Worm (Caenorhabditis elegans) whole organism, late embryonic: ENCODE results near the gene C08F11.17.

ENCODE experiments used
- C08G9.2 ChIP-seq: sonication (generic microtip); optimal IDR thresholded peaks from 2 replicates; lab custom pipeline; 2016; ENCODE audit warnings: mild to moderate bottlenecking, missing genetic modification characterization, moderate library complexity, missing compliant biosample characterization
- C38D4.7 ChIP-seq: fragments of 200-800 bp; sonication (Bioruptor generic); optimal IDR thresholded peaks from 2 replicates; lab custom pipeline; 2018; ENCODE audit warnings: mild to moderate bottlenecking, missing genetic modification characterization, moderate library complexity, missing compliant biosample characterization
- F13H6.1 ChIP-seq: sonication (generic microtip); optimal IDR thresholded peaks from 2 replicates; lab custom pipeline; 2016; ENCODE audit warnings: missing genetic modification characterization, missing compliant biosample characterization
- K09A11.1 ChIP-seq: sonication (generic microtip); optimal IDR thresholded peaks from 2 replicates; lab custom pipeline; 2017; ENCODE audit warnings: antibody characterized with exemption, mild to moderate bottlenecking, missing genetic modification characterization, missing compliant biosample characterization; ENCODE audit not compliant: insufficient read depth
- Y22D7AL.16 ChIP-seq: sonication (generic microtip); optimal IDR thresholded peaks from 2 replicates; lab custom pipeline; 2016; ENCODE audit warnings: missing genetic modification characterization, missing compliant biosample characterization
- ceh-18 ChIP-seq: sonication (generic microtip); optimal IDR thresholded peaks from 2 replicates; lab custom pipeline; 2016; ENCODE audit warnings: missing genetic modification characterization, missing compliant biosample characterization
- ceh-22 ChIP-seq: sonication (generic microtip); optimal IDR thresholded peaks from 2 replicates; lab custom pipeline; 2017; ENCODE audit warnings: missing biosample characterization, missing genetic modification characterization
- ceh-24 ChIP-seq: sonication (generic microtip); optimal IDR thresholded peaks from 2 replicates; lab custom pipeline; 2016; ENCODE audit warnings: mild to moderate bottlenecking, missing genetic modification characterization, missing compliant biosample characterization
- ceh-30 ChIP-seq: fragments of 150-350 bp; optimal IDR thresholded peaks from 2 replicates; lab custom pipeline; 2014; ENCODE audit warnings: missing biosample characterization, missing genetic modification characterization
- ceh-31 ChIP-seq: sonication (generic microtip); optimal IDR thresholded peaks from 2 replicates; lab custom pipeline; 2016; ENCODE audit warnings: missing genetic modification characterization, missing compliant biosample characterization
- ceh-34 ChIP-seq: sonication (generic microtip); optimal IDR thresholded peaks from 2 replicates; lab custom pipeline; 2016; ENCODE audit warnings: mild to moderate bottlenecking, missing genetic modification characterization, missing compliant biosample characterization
- che-1 ChIP-seq: sonication (generic microtip); optimal IDR thresholded peaks from 2 replicates; lab custom pipeline; 2016; ENCODE audit warnings: mild to moderate bottlenecking, missing genetic modification characterization, missing compliant biosample characterization
- dmd-4 ChIP-seq: sonication (generic microtip); optimal IDR thresholded peaks from 2 replicates; lab custom pipeline; 2016; ENCODE audit warnings: borderline replicate concordance, missing genetic modification characterization, missing compliant biosample characterization
- elt-4 ChIP-seq: sonication (generic microtip); optimal IDR thresholded peaks from 2 replicates; lab custom pipeline; 2016; ENCODE audit warnings: missing genetic modification characterization, missing compliant biosample characterization
- ets-4 ChIP-seq: sonication (generic microtip); optimal IDR thresholded peaks from 2 replicates; lab custom pipeline; 2016; ENCODE audit warnings: missing genetic modification characterization, missing compliant biosample characterization
- eyg-1 ChIP-seq: sonication (generic microtip); optimal IDR thresholded peaks from 2 replicates; lab custom pipeline; 2016; ENCODE audit warnings: missing genotype, missing genetic modification characterization, missing compliant biosample characterization
- fax-1 ChIP-seq: sonication (generic microtip); optimal IDR thresholded peaks from 2 replicates; lab custom pipeline; 2016; ENCODE audit warnings: missing genotype, missing genetic modification characterization, missing compliant biosample characterization
- fkh-6 ChIP-seq: sonication (generic microtip); optimal IDR thresholded peaks from 2 replicates; lab custom pipeline; 2016; ENCODE audit warnings: missing genetic modification characterization, missing compliant biosample characterization
- hlh-13 ChIP-seq: fragments of 200-800 bp; sonication (Bioruptor generic); optimal IDR thresholded peaks from 2 replicates; lab custom pipeline; 2018; ENCODE audit warnings: mild to moderate bottlenecking, missing genetic modification characterization, missing compliant biosample characterization
- lim-6 ChIP-seq: sonication (generic microtip); optimal IDR thresholded peaks from 2 replicates; lab custom pipeline; 2016; ENCODE audit warnings: missing genetic modification characterization, missing compliant biosample characterization
- madf-2 ChIP-seq: sonication (generic microtip); optimal IDR thresholded peaks from 2 replicates; lab custom pipeline; 2017; ENCODE audit warnings: missing genetic modification characterization, missing compliant biosample characterization
- nfya-1 ChIP-seq: sonication (generic microtip); optimal IDR thresholded peaks from 2 replicates; lab custom pipeline; 2017; ENCODE audit warnings: missing genetic modification characterization, mild to moderate bottlenecking, missing compliant biosample characterization, antibody characterized with exemption, moderate library complexity
- nhr-11 ChIP-seq: fragments of 150-350 bp; optimal IDR thresholded peaks from 2 replicates; lab custom pipeline; 2014; ENCODE audit warnings: missing biosample characterization, missing genetic modification characterization
- nhr-232 ChIP-seq: sonication (generic microtip); optimal IDR thresholded peaks from 2 replicates; lab custom pipeline; 2016; ENCODE audit warnings: missing genetic modification characterization, missing compliant biosample characterization
- pag-3 ChIP-seq: sonication (generic microtip); optimal IDR thresholded peaks from 2 replicates; lab custom pipeline; 2016; ENCODE audit warnings: missing compliant biosample characterization, missing genetic modification characterization, borderline replicate concordance
- pat-9 ChIP-seq: fragments of 200-800 bp; sonication (Bioruptor generic); optimal IDR thresholded peaks from 2 replicates; lab custom pipeline; 2018; ENCODE audit warnings: mild to moderate bottlenecking, missing genetic modification characterization, moderate library complexity, missing compliant biosample characterization
- pax-1 ChIP-seq: fragments of 150-350 bp; optimal IDR thresholded peaks from 2 replicates; lab custom pipeline; 2014; ENCODE audit warnings: missing biosample characterization, missing genetic modification characterization
- pha-2 ChIP-seq: sonication (generic microtip); optimal IDR thresholded peaks from 2 replicates; lab custom pipeline; 2017; ENCODE audit warnings: mild to moderate bottlenecking, missing genetic modification characterization, missing compliant biosample characterization
- pha-4 ChIP-seq: fragments of 150-350 bp; optimal IDR thresholded peaks from 2 replicates; lab custom pipeline; 2018; ENCODE audit warnings: missing biosample characterization, missing genetic modification reagents, missing genetic modification characterization
- ref-2 ChIP-seq: sonication (generic microtip); optimal IDR thresholded peaks from 2 replicates; lab custom pipeline; 2016; ENCODE audit warnings: missing genetic modification characterization, missing compliant biosample characterization
- rnt-1 ChIP-seq: sonication (generic microtip); optimal IDR thresholded peaks from 2 replicates; lab custom pipeline; 2016; ENCODE audit warnings: missing genetic modification characterization, missing compliant biosample characterization
- sox-2 ChIP-seq: fragments of 200-800 bp; sonication (Bioruptor generic); IDR thresholded peaks from 2 replicates; pipeline ENCODE4 v1.3.6; 2022; ENCODE audit warnings: missing genetic modification reagents, missing genetic modification characterization, missing compliant biosample characterization
- tbx-2 ChIP-seq: sonication (generic microtip); optimal IDR thresholded peaks from 2 replicates; lab custom pipeline; 2016; ENCODE audit warnings: missing genetic modification characterization, missing compliant biosample characterization
- tbx-7 ChIP-seq: sonication (generic microtip); optimal IDR thresholded peaks from 2 replicates; lab custom pipeline; 2016; ENCODE audit warnings: missing genotype, missing genetic modification characterization, missing compliant biosample characterization
- ttx-3 ChIP-seq: sonication (generic microtip); optimal IDR thresholded peaks from 2 replicates; lab custom pipeline; 2016; ENCODE audit warnings: missing genetic modification reagents, missing genetic modification characterization, missing compliant biosample characterization
- unc-3 ChIP-seq, 2 experiments: fragments of 200-800 bp in 1 of 2; sonication (Bioruptor generic) in 1 of 2; sonication (generic microtip) in 1 of 2; conservative IDR thresholded peaks in 1 of 2; optimal IDR thresholded peaks in 1 of 2; 2 replicates each; pipeline versions ENCODE4 v1.3.6 to Lab custom; 2016 to 2022; ENCODE audit warnings: missing compliant biosample characterization in 2 of 2, missing genetic modification characterization in 2 of 2, missing genetic modification reagents in 1 of 2
- unc-42 ChIP-seq: sonication (generic microtip); optimal IDR thresholded peaks from 2 replicates; lab custom pipeline; 2016; ENCODE audit warnings: missing genotype, missing genetic modification characterization, missing compliant biosample characterization
- unc-86 ChIP-seq: sonication (generic microtip); optimal IDR thresholded peaks from 2 replicates; lab custom pipeline; 2016; ENCODE audit warnings: missing genetic modification characterization, missing compliant biosample characterization
- zip-5 ChIP-seq: sonication (generic microtip); optimal IDR thresholded peaks from 2 replicates; lab custom pipeline; 2016; ENCODE audit warnings: missing genetic modification characterization, missing compliant biosample characterization
- ztf-16 ChIP-seq: sonication (generic microtip); optimal IDR thresholded peaks from 2 replicates; lab custom pipeline; 2017; ENCODE audit warnings: missing genetic modification characterization, missing compliant biosample characterization

The C08F11.17 gene

DNA sequence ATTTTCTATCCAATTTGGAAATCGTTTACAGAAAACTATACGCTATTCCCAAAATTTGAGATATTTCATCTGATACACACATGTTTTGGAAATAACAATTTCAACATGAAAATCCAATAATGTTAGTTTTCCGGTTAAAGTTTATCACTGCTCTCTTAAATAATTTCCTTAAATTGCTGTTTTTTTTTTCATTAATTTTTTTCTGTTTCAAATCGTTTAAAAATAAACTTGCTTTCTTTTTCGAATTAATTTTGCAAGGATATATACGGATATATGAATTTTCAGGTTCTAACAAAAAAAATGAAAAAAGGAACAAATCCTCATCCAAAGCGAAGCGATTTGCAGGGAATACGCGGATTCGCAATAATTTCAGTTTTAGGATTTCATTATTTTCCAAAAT is 23.4 kb upstream of the C08F11.17 start, which contains the start of gene oac-48:
Gene oac-48 (plus strand): TSS at position 301 of the 400 bp plus-strand sequence.
- TF ChIP-seq ceh-24 (tag; lab: Kevin White, UChicago): no peak
- no peak for TF ChIP-seq fax-1 (tag; lab: Kevin White, UChicago)
- no peak for TF ChIP-seq ets-4 (tag; lab: Kevin White, UChicago)
- no peak for TF ChIP-seq nhr-11 (tag; lab: Kevin White, UChicago)
- no peak for TF ChIP-seq lim-6 (tag; lab: Kevin White, UChicago)
- TF ChIP-seq pha-2 (tag; lab: Kevin White, UChicago): no peak
- TF ChIP-seq C08G9.2 (tag; lab: Kevin White, UChicago): no peak
- no peak for TF ChIP-seq pha-4
- TF ChIP-seq madf-2: no peak
- TF ChIP-seq ceh-34 (tag; lab: Kevin White, UChicago): no peak
- no peak for TF ChIP-seq che-1
- no peak for TF ChIP-seq ceh-18 (tag; lab: Kevin White, UChicago)
- TF ChIP-seq ceh-31: no peak
- no peak for TF ChIP-seq nfya-1 (tag; lab: Kevin White, UChicago)
- no peak for TF ChIP-seq unc-3 (GFP tag; conservative IDR thresholded peaks at IDR 0.05; lab: Robert Waterston, UW)
- TF ChIP-seq unc-3 (tag; optimal IDR thresholded peaks at IDR 0.05; lab: Kevin White, UChicago): no peak

DNA sequence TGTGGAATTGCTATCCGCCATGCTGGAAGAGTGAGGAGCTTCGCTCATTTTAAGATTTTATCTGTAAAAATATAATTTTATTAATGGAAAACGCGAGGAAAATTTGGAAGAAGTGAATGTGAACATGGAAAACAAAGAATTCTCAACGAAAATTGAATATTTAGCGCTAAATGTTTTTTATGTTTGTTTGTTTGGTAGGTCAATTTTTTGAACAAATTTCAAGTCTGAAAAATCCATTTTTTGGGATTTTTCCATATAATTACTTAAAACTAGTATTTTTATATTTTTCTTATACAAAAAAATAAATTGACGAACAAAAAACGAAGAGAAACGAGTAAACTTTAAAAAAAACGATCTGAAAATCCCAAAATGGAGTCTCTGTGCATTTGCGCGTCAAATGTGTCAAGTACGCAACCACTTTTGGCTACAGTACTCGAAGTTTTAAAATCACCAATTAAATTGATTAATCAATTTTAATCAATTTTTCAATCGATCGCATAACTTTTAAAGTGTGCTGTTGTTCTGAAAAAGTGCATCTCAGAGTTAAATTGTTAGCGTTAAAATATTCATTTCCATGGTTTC is 16.8 kb upstream of the C08F11.17 start, which contains the start of gene fbxa-215:
Gene fbxa-215 (minus strand): TSS at position 61 of the 582 bp plus-strand sequence.
- TF ChIP-seq ztf-16 (tag; lab: Kevin White, UChicago) (no peak), ceh-31 (no peak), C38D4.7 (GFP tag; lab: Kevin White, UChicago) (no peak), C08G9.2 (tag; lab: Kevin White, UChicago) (no peak), unc-86 (tag; lab: Kevin White, UChicago) (no peak), rnt-1 (tag; lab: Kevin White, UChicago) (no peak), ttx-3 (tag; lab: Kevin White, UChicago) (no peak), tbx-2 (tag; lab: Kevin White, UChicago) (no peak)

DNA sequence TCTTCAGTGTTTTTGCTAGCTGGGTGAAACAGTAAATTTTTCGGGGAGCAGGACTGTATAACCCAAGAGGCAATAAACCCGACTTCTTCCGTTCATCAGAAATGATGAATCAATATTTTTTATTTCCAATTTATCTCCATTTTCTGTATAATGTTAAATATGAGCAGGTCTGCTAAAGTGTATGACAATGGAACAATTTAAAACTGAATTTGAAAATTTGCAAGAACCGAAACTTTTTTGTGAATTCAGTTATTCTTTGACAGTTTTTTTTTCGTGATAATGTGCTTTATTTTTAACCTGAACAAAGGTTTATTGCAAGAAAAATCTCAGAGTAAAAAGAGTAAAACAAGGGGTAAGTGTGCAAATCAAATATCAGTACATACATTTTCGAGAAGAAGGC is 14.9 kb upstream of the C08F11.17 start:
- TF ChIP-seq ref-2 (tag; lab: Kevin White, UChicago) (no peak), unc-42 (no peak), hlh-13 (GFP tag; lab: Kevin White, UChicago) (no peak), ceh-22 (tag; lab: Kevin White, UChicago) (no peak), F13H6.1 (tag; lab: Kevin White, UChicago) (no peak), fax-1 (tag; lab: Kevin White, UChicago) (no peak), elt-4 (tag; lab: Kevin White, UChicago) (no peak), rnt-1 (tag; lab: Kevin White, UChicago) (no peak), eyg-1 (no peak), unc-86 (tag; lab: Kevin White, UChicago) (no peak), tbx-2 (tag; lab: Kevin White, UChicago) (no peak), pag-3 (tag; lab: Kevin White, UChicago) (no peak), Y22D7AL.16 (tag; lab: Kevin White, UChicago) (no peak), madf-2 (no peak), pat-9 (no peak), che-1 (no peak), nhr-11 (tag; lab: Kevin White, UChicago) (no peak), sox-2 (GFP tag; lab: Robert Waterston, UW) (no peak), fkh-6 (tag; lab: Kevin White, UChicago) (no peak), dmd-4 (tag; lab: Kevin White, UChicago) (no peak)

DNA sequence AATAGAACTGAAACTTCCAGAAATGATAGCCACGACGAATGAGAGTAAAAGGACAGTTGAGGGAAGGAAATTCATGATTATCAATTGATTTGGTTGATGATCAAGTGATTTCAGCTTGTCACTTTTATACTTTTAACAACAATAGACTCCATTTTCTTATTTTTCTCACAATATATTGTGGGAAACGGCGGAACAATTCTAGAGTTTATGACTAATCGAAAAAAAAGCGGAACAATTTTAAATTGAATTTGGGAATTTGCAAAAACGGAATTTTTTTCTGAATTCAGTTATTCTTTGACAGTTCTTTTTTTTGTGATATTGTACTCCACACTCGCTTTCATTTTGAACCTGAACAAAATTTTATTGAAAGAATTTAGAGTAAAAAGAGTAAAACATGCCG is 14.0 kb upstream of the C08F11.17 start, which contains the start of gene Y45F10C.4:
Gene Y45F10C.4 (minus strand): TSS at position 101 of the 400 bp plus-strand sequence.
- TF ChIP-seq pha-4 (no peak), zip-5 (tag; lab: Kevin White, UChicago) (no peak), ceh-31 (no peak), ceh-30 (tag; lab: Kevin White, UChicago) (no peak), K09A11.1 (tag; lab: Kevin White, UChicago) (no peak), ets-4 (tag; lab: Kevin White, UChicago) (no peak), nhr-232 (tag; lab: Kevin White, UChicago) (no peak), pax-1 (no peak), tbx-7 (no peak), C08G9.2 (tag; lab: Kevin White, UChicago) (no peak)
- TF ChIP-seq, all 69 proteins: peak for 0
